Fruit fly (Drosophila melanogaster) whole organism, prepupa: Measurements from ENCODE around the gene Gbs-70E.

Source experiments
- Blimp-1 ChIP-seq: fragments of 200-800 bp; sonication (Bioruptor generic); optimal IDR thresholded peaks from 3 replicates; lab custom pipeline; 2017; ENCODE audit warnings: missing biosample characterization, missing genetic modification characterization, mild to moderate bottlenecking, moderate library complexity, missing genetic modification reagents
- CG10631 ChIP-seq: fragments of 200-800 bp; sonication (Bioruptor generic); optimal IDR thresholded peaks from 2 replicates; lab custom pipeline; 2016; ENCODE audit warnings: missing biosample characterization, missing genetic modification characterization
- CG10669 ChIP-seq: fragments of 200-800 bp; sonication (Bioruptor generic); optimal IDR thresholded peaks from 3 replicates; lab custom pipeline; 2018; ENCODE audit warnings: missing biosample characterization, mild to moderate bottlenecking, missing genetic modification characterization, moderate library complexity
- CG11294 ChIP-seq: fragments of 200-800 bp; sonication (Bioruptor generic); IDR thresholded peaks from 2 replicates; pipeline ENCODE4 v1.3.6; 2022; ENCODE audit warnings: missing biosample characterization, missing genetic modification characterization
- CG11902 ChIP-seq: fragments of 200-800 bp; sonication (Bioruptor generic); optimal IDR thresholded peaks from 3 replicates; lab custom pipeline; 2016; ENCODE audit warnings: missing biosample characterization, missing genetic modification characterization
- CG15336 ChIP-seq: fragments of 200-800 bp; sonication (Bioruptor generic); IDR thresholded peaks from 2 replicates; pipeline ENCODE4 v1.3.6; 2022; ENCODE audit warnings: missing biosample characterization, missing genetic modification characterization
- CG1621 ChIP-seq: fragments of 200-800 bp; sonication (Bioruptor generic); optimal IDR thresholded peaks from 3 replicates; lab custom pipeline; 2018; ENCODE audit warnings: missing biosample characterization, mild to moderate bottlenecking, missing genetic modification characterization
- CG16779 ChIP-seq: fragments of 200-800 bp; sonication (Bioruptor generic); optimal IDR thresholded peaks from 3 replicates; lab custom pipeline; 2017; ENCODE audit warnings: missing biosample characterization, mild to moderate bottlenecking, missing genetic modification characterization
- CG31627 ChIP-seq: fragments of 200-800 bp; sonication (Bioruptor generic); optimal IDR thresholded peaks from 3 replicates; lab custom pipeline; 2016; ENCODE audit warnings: missing biosample characterization, missing genetic modification characterization
- CG32006 ChIP-seq: fragments of 200-800 bp; sonication (Bioruptor generic); optimal IDR thresholded peaks from 3 replicates; lab custom pipeline; 2017; ENCODE audit warnings: missing biosample characterization, mild to moderate bottlenecking, missing genetic modification characterization
- CG3919 ChIP-seq: fragments of 200-800 bp; sonication (Bioruptor generic); optimal IDR thresholded peaks from 3 replicates; lab custom pipeline; 2016; ENCODE audit warnings: missing biosample characterization, missing genetic modification characterization
- CG4318 ChIP-seq: fragments of 200-800 bp; sonication (Bioruptor generic); optimal IDR thresholded peaks from 3 replicates; lab custom pipeline; 2017; ENCODE audit warnings: missing biosample characterization, mild to moderate bottlenecking, missing genetic modification characterization
- CG6163 ChIP-seq: fragments of 200-800 bp; sonication (Bioruptor generic); IDR thresholded peaks from 3 replicates; pipeline ENCODE4 v1.3.6; 2022; ENCODE audit warnings: missing biosample characterization, missing genetic modification characterization
- CG6276 ChIP-seq: fragments of 200-800 bp; sonication (Bioruptor generic); optimal IDR thresholded peaks from 2 replicates; lab custom pipeline; 2017; ENCODE audit warnings: missing biosample characterization, mild to moderate bottlenecking, missing genetic modification characterization
- CG7368 ChIP-seq: fragments of 200-800 bp; sonication (Bioruptor generic); optimal IDR thresholded peaks from 3 replicates; lab custom pipeline; 2016; ENCODE audit warnings: missing biosample characterization, missing genetic modification characterization
- CG8119 ChIP-seq: fragments of 200-800 bp; sonication (Bioruptor generic); IDR thresholded peaks from 3 replicates; pipeline ENCODE4 v1.3.6; 2022; ENCODE audit warnings: missing biosample characterization, missing genetic modification characterization
- CG8319 ChIP-seq: fragments of 200-800 bp; sonication (Bioruptor generic); optimal IDR thresholded peaks from 3 replicates; lab custom pipeline; 2016; ENCODE audit warnings: missing biosample characterization, missing genetic modification characterization
- CG9139 ChIP-seq: fragments of 200-800 bp; sonication (Bioruptor generic); optimal IDR thresholded peaks from 3 replicates; lab custom pipeline; 2017; ENCODE audit warnings: missing biosample characterization, mild to moderate bottlenecking, missing genetic modification characterization
- Eip75B ChIP-seq: fragments of 200-800 bp; sonication (Bioruptor generic); optimal IDR thresholded peaks from 3 replicates; lab custom pipeline; 2016; ENCODE audit warnings: missing biosample characterization, missing genetic modification characterization
- Eip78C ChIP-seq: fragments of 200-800 bp; sonication (Bioruptor generic); peaks from one replicate; lab custom pipeline; 2016; ENCODE audit warnings: missing biosample characterization, missing genetic modification characterization
- Eip93F ChIP-seq: fragments of 200-800 bp; sonication (Bioruptor generic); optimal IDR thresholded peaks from 2 replicates; lab custom pipeline; 2016; ENCODE audit warnings: missing biosample characterization, mild to moderate bottlenecking, missing genetic modification characterization
- Ets96B ChIP-seq: fragments of 200-800 bp; optimal IDR thresholded peaks from 2 replicates; lab custom pipeline; 2019; ENCODE audit warnings: missing biosample characterization, mild to moderate bottlenecking, missing genetic modification characterization, moderate library complexity
- Gug ChIP-seq: fragments of 200-800 bp; sonication (Bioruptor generic); IDR thresholded peaks from 2 replicates; pipeline ENCODE4 v1.3.6; 2022; ENCODE audit warnings: missing biosample characterization, missing genetic modification characterization
- Hr4 ChIP-seq: fragments of 200-800 bp; sonication (Bioruptor generic); optimal IDR thresholded peaks from 3 replicates; lab custom pipeline; 2016; ENCODE audit warnings: missing biosample characterization, missing genetic modification characterization
- Lpt ChIP-seq: fragments of 200-800 bp; sonication (Bioruptor generic); optimal IDR thresholded peaks from 3 replicates; lab custom pipeline; 2016; ENCODE audit warnings: missing biosample characterization, missing genetic modification characterization
- Met ChIP-seq: fragments of 200-800 bp; sonication (Bioruptor generic); optimal IDR thresholded peaks from 3 replicates; lab custom pipeline; 2016; ENCODE audit warnings: missing biosample characterization, missing genetic modification characterization
- OdsH ChIP-seq: fragments of 200-800 bp; sonication (Bioruptor generic); optimal IDR thresholded peaks from 3 replicates; lab custom pipeline; 2016; ENCODE audit warnings: missing biosample characterization, missing genetic modification characterization
- Smox ChIP-seq: fragments of 200-800 bp; sonication (Bioruptor generic); optimal IDR thresholded peaks from 3 replicates; lab custom pipeline; 2016; ENCODE audit warnings: missing biosample characterization, missing genetic modification characterization
- Sox14 ChIP-seq: fragments of 200-800 bp; sonication (Bioruptor generic); optimal IDR thresholded peaks from 3 replicates; lab custom pipeline; 2016; ENCODE audit warnings: missing biosample characterization, missing genetic modification characterization
- Sox15 ChIP-seq: fragments of 200-800 bp; sonication (Bioruptor generic); optimal IDR thresholded peaks from 3 replicates; lab custom pipeline; 2016; ENCODE audit warnings: missing biosample characterization, missing genetic modification characterization
- achi ChIP-seq: fragments of 200-800 bp; sonication (Bioruptor generic); optimal IDR thresholded peaks from 3 replicates; lab custom pipeline; 2016; ENCODE audit warnings: missing biosample characterization, missing genetic modification characterization
- cyc ChIP-seq: fragments of 200-800 bp; sonication (Bioruptor generic); optimal IDR thresholded peaks from 3 replicates; lab custom pipeline; 2016; ENCODE audit warnings: missing biosample characterization, missing genetic modification characterization
- dac ChIP-seq: fragments of 200-800 bp; sonication (Bioruptor generic); optimal IDR thresholded peaks from 2 replicates; lab custom pipeline; 2017; ENCODE audit warnings: missing biosample characterization, mild to moderate bottlenecking, missing genetic modification characterization
- eg ChIP-seq: fragments of 200-800 bp; sonication (Bioruptor generic); IDR thresholded peaks from 3 replicates; pipeline ENCODE4 v1.3.6; 2022; ENCODE audit warnings: missing biosample characterization, missing genetic modification characterization
- esn ChIP-seq: fragments of 200-800 bp; sonication (Bioruptor generic); optimal IDR thresholded peaks from 2 replicates; lab custom pipeline; 2016; ENCODE audit warnings: missing biosample characterization, mild to moderate bottlenecking, missing genetic modification characterization, moderate library complexity
- fd59A ChIP-seq: fragments of 200-800 bp; sonication (Bioruptor generic); optimal IDR thresholded peaks from 2 replicates; lab custom pipeline; 2017; ENCODE audit warnings: missing biosample characterization, mild to moderate bottlenecking, missing genetic modification characterization, missing genetic modification reagents
- fd85E ChIP-seq: fragments of 200-800 bp; sonication (Bioruptor generic); optimal IDR thresholded peaks from 3 replicates; lab custom pipeline; 2016; ENCODE audit warnings: missing biosample characterization, missing genetic modification characterization
- fkh ChIP-seq: fragments of 200-800 bp; sonication (Bioruptor generic); optimal IDR thresholded peaks from 3 replicates; lab custom pipeline; 2017; ENCODE audit warnings: missing biosample characterization, mild to moderate bottlenecking, missing genetic modification characterization, moderate library complexity
- lz ChIP-seq: fragments of 200-800 bp; sonication (Bioruptor generic); optimal IDR thresholded peaks from 3 replicates; lab custom pipeline; 2016; ENCODE audit warnings: missing biosample characterization, missing genetic modification characterization
- net ChIP-seq: fragments of 200-800 bp; sonication (Bioruptor generic); optimal IDR thresholded peaks from 3 replicates; lab custom pipeline; 2016; ENCODE audit warnings: missing biosample characterization, missing genetic modification characterization
- salr ChIP-seq, 2 experiments: fragments of 200-800 bp; sonication (Bioruptor generic); optimal IDR thresholded peaks; 3 replicates each; lab custom pipeline; 2016 to 2018; ENCODE audit warnings: missing biosample characterization in 2 of 2, missing genetic modification characterization in 2 of 2, mild to moderate bottlenecking in 1 of 2
- ss ChIP-seq, 2 experiments: fragments of 200-800 bp; sonication (Bioruptor generic); optimal IDR thresholded peaks; 2 replicates in 1 of 2; 3 replicates in 1 of 2; lab custom pipeline; 2017 to 2018; ENCODE audit warnings: mild to moderate bottlenecking in 2 of 2, missing biosample characterization in 2 of 2, missing genetic modification characterization in 2 of 2, moderate library complexity in 1 of 2
- svp ChIP-seq: fragments of 200-800 bp; sonication (Bioruptor generic); peaks from one replicate; lab custom pipeline; 2016; ENCODE audit warnings: missing biosample characterization, missing genetic modification characterization
- topi ChIP-seq: fragments of 200-800 bp; sonication (Bioruptor generic); optimal IDR thresholded peaks from 3 replicates; lab custom pipeline; 2016; ENCODE audit warnings: missing biosample characterization, missing genetic modification characterization
- vri ChIP-seq: fragments of 200-800 bp; sonication (Bioruptor generic); optimal IDR thresholded peaks from 3 replicates; lab custom pipeline; 2016; ENCODE audit warnings: missing biosample characterization, mild to moderate bottlenecking, missing genetic modification characterization

Gbs-70E gene

DNA sequence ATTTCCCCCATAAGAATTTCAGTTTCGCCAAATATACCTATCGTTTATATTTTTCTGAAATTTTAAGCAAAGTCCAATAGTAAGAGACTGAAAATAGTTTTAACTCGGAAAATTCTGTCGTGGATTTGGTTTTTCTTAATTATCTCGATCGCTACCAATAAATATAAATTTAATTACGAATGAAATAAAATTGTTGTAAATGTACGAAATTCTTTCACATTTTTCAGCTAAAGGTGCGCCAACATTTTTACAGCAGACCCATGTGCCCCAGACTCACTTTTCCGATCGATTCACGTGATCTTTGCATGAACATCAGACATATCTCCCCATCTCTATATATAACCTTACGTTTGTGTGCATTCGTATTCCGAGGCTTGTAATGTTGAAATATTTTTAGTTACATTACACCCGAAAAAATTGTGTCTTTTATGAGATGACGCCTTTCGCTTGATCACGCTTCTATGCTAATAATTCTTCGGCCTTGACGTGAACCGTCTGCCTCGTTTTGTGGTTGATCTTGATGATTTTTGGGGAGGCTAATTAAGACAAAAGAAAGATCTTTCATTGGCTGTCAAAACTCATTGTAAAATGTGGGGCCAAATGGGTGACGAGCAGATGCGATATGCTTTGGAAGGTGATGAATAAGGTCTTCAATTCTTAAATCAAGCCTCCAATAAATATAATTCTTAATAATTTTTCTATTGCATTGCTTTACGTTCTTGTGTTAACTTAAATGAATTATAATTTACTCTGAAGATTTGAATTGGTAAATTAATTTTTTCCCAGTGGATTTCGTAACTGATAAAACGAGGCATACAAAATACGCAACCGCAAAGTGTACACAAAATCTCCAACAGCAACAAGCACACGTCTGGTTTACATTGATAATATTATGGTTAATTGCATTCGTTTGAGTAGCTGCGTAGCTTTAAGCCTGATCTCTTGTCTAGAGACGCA is 5.5 kb downstream of the Gbs-70E start (continued):
- peak; percentile 51 for TF ChIP-seq OdsH (GFP tag; lab: Kevin White, UChicago)
- no peak for TF ChIP-seq CG7368 (GFP tag; lab: Kevin White, UChicago)
- TF ChIP-seq ss (GFP tag; optimal IDR thresholded peaks at IDR 0.05; lab: Kevin White, UChicago): peak in 1 of 2 experiments; percentile 44
- peak; percentile 44 for TF ChIP-seq Hr4 (GFP tag; lab: Kevin White, UChicago)
- TF ChIP-seq achi (GFP tag; lab: Kevin White, UChicago): peak; percentile 27
- TF ChIP-seq Blimp-1 (GFP tag; lab: Kevin White, UChicago): peak; percentile 1
- no peak for TF ChIP-seq Eip93F (GFP tag; lab: Kevin White, UChicago)
- no peak for TF ChIP-seq dac (GFP tag; lab: Kevin White, UChicago)
- peak; percentile 41 for TF ChIP-seq Eip75B (GFP tag; lab: Kevin White, UChicago)
- TF ChIP-seq Ets96B (tag; lab: Kevin White, UChicago): peak; percentile 33
- no peak for TF ChIP-seq Gug (GFP tag; lab: Robert Waterston, UW)
- no peak for TF ChIP-seq Lpt (GFP tag; lab: Kevin White, UChicago)
- TF ChIP-seq fd85E (GFP tag; lab: Kevin White, UChicago): peak; percentile 34
- TF ChIP-seq CG11902 (GFP tag; lab: Kevin White, UChicago): peak; percentile 46
- no peak for TF ChIP-seq CG11294 (GFP tag; lab: Robert Waterston, UW)
- TF ChIP-seq svp: peak; percentile 84
- TF ChIP-seq cyc: peak; percentile 29
- TF ChIP-seq fkh: peak; percentile 58
- no peak for TF ChIP-seq CG8119 (GFP tag; lab: Robert Waterston, UW)
- TF ChIP-seq net (GFP tag; lab: Kevin White, UChicago): peak; percentile 48
- no peak for TF ChIP-seq CG1621 (tag; lab: Kevin White, UChicago)
- TF ChIP-seq eg (GFP tag; lab: Robert Waterston, UW): 0 out of 3 replicates have a peak, but pooled peaks have one; percentile 34
- peak; percentile 7 for TF ChIP-seq CG4318
- no peak for TF ChIP-seq fd59A (GFP tag; lab: Kevin White, UChicago)

DNA sequence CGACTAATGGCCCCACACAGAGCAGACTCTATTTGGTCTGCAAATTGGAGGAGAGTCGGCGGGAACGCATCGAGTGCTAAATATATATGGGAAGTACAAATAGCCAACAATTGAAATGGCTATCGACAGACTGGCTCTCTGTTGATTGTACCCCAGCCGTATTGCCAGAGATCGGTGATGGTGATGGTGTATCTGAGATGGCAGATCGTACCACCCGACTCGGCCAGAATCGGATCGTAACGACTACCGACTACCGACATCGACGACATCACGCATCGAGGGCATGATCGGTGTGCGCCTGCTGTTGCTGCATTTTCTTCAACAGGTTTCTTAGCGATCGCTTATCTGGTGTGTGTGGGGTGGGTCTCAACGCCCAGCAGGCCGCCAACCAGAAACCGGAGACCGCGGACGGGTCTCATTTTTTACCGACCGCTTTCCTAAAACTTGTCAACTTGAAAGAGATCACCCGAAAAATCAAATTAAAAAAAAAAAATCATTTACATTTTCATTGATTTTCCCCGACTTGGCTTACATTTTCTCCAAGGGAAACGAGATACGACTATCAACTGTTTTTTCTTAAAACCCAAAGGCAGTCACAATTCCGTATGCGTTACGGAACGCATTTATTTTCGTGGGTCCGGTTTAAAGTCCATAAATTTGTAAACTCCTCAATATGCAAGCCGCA is 6.7 kb downstream of the Gbs-70E start:
- TF ChIP-seq CG6276 (GFP tag; lab: Kevin White, UChicago) (no peak), Eip78C (GFP tag; lab: Kevin White, UChicago) (peak; percentile 83), fd85E (GFP tag; lab: Kevin White, UChicago) (no peak), Eip93F (GFP tag; lab: Kevin White, UChicago) (no peak), Sox14 (GFP tag; lab: Kevin White, UChicago) (no peak), CG31627 (GFP tag; lab: Kevin White, UChicago) (no peak), Eip75B (GFP tag; lab: Kevin White, UChicago) (peak; percentile 48), Ets96B (tag; lab: Kevin White, UChicago) (peak; percentile 48), CG6163 (peak; percentile 64; the same call in 2 of the 3 replicates), CG8319 (GFP tag; lab: Kevin White, UChicago) (peak; percentile 44), CG10669 (peak; percentile 83), vri (GFP tag; lab: Kevin White, UChicago) (peak; percentile 60), CG3919 (peak; percentile 75), esn (peak; percentile 22), ss (GFP tag; optimal IDR thresholded peaks at IDR 0.05; lab: Kevin White, UChicago) (peak; percentile 67 to 75), CG8119 (GFP tag; lab: Robert Waterston, UW) (peak; percentile 55; the same call in 1 of the 3 replicates), CG15336 (GFP tag; lab: Robert Waterston, UW) (peak; percentile 46; the same call in 1 of the 2 replicates), CG1621 (tag; lab: Kevin White, UChicago) (peak; percentile 86), CG9139 (peak; percentile 59), Smox (GFP tag; lab: Kevin White, UChicago) (peak; percentile 8), CG32006 (GFP tag; lab: Kevin White, UChicago) (peak; percentile 53), Hr4 (GFP tag; lab: Kevin White, UChicago) (peak; percentile 23), CG16779 (no peak), salr (GFP tag; optimal IDR thresholded peaks at IDR 0.05; lab: Kevin White, UChicago) (peak in 1 of 2 experiments; percentile 84), topi (GFP tag; lab: Kevin White, UChicago) (peak; percentile 20), lz (GFP tag; lab: Kevin White, UChicago) (no peak), fd59A (GFP tag; lab: Kevin White, UChicago) (peak; percentile 64), Sox15 (no peak), CG11294 (GFP tag; lab: Robert Waterston, UW) (no peak; the same call in 1 of the 2 replicates), Gug (GFP tag; lab: Robert Waterston, UW) (no peak; the same call in 1 of the 2 replicates), Met (GFP tag; lab: Kevin White, UChicago) (peak; percentile 1), CG10631 (GFP tag; lab: Kevin White, UChicago) (peak; percentile 86)
